Worm (Caenorhabditis elegans) whole organism, late embryonic: Measurements from ENCODE around the gene R107.2.

Source experiments
- F13H6.1 ChIP-seq: sonication (generic microtip); optimal IDR thresholded peaks from 2 replicates; lab custom pipeline; 2016; ENCODE audit warnings: missing genetic modification characterization, missing compliant biosample characterization
- K02D7.2 ChIP-seq: sonication (generic microtip); optimal IDR thresholded peaks from 2 replicates; lab custom pipeline; 2017; ENCODE audit warnings: mild to moderate bottlenecking, missing genetic modification characterization, missing compliant biosample characterization
- K09A11.1 ChIP-seq: sonication (generic microtip); optimal IDR thresholded peaks from 2 replicates; lab custom pipeline; 2017; ENCODE audit warnings: antibody characterized with exemption, mild to moderate bottlenecking, missing genetic modification characterization, missing compliant biosample characterization; ENCODE audit not compliant: insufficient read depth
- ama-1 ChIP-seq: fragments of 150-350 bp; optimal IDR thresholded peaks from 2 replicates; lab custom pipeline; 2014
- ceh-18 ChIP-seq: sonication (generic microtip); optimal IDR thresholded peaks from 2 replicates; lab custom pipeline; 2016; ENCODE audit warnings: missing genetic modification characterization, missing compliant biosample characterization
- dve-1 ChIP-seq: sonication (generic microtip); optimal IDR thresholded peaks from 2 replicates; lab custom pipeline; 2017; ENCODE audit warnings: antibody characterized with exemption, mild to moderate bottlenecking, missing genetic modification characterization, missing compliant biosample characterization
- fkh-10 ChIP-seq: fragments of 150-350 bp; optimal IDR thresholded peaks from 2 replicates; lab custom pipeline; 2014; ENCODE audit warnings: missing biosample characterization, missing genetic modification reagents, missing genetic modification characterization
- gmeb-2 ChIP-seq: sonication (generic microtip); optimal IDR thresholded peaks from 2 replicates; lab custom pipeline; 2016; ENCODE audit warnings: missing genetic modification characterization, inconsistent platforms, missing compliant biosample characterization
- hlh-30 ChIP-seq: sonication (generic microtip); optimal IDR thresholded peaks from 2 replicates; lab custom pipeline; 2017; ENCODE audit warnings: antibody characterized with exemption, missing genetic modification characterization, missing compliant biosample characterization; ENCODE audit not compliant: insufficient read depth
- nfya-1 ChIP-seq: sonication (generic microtip); optimal IDR thresholded peaks from 2 replicates; lab custom pipeline; 2017; ENCODE audit warnings: missing genetic modification characterization, mild to moderate bottlenecking, missing compliant biosample characterization, antibody characterized with exemption, moderate library complexity
- nhr-11 ChIP-seq: fragments of 150-350 bp; optimal IDR thresholded peaks from 2 replicates; lab custom pipeline; 2014; ENCODE audit warnings: missing biosample characterization, missing genetic modification characterization

DNA sequence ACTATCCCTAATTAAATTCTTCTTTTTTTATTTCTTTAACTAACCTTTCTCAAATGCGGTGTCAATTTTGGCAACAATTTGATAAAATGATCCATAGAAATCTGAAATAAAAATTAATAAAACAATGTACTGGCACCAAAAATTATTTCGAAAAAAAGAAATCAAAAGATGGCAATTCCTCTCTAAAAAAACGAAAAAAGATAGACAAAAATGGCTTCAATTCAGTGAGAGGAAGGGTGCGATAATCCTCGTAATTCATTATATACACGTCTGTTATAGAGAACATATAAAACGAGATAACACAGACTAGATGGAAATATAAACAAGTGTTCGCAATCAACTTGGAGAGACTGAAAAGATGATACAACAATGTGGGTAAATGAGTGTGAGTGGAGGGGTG lies at the start of gene R107.2:
- TF ChIP-seq hlh-30 (tag; lab: Kevin White, UChicago) (no peak), ama-1 (no peak), gmeb-2 (tag; lab: Kevin White, UChicago) (no peak), K02D7.2 (tag; lab: Kevin White, UChicago) (no peak), fkh-10 (GFP tag; lab: Kevin White, UChicago) (no peak), K09A11.1 (no peak), ceh-18 (tag; lab: Kevin White, UChicago) (no peak), dve-1 (tag; lab: Kevin White, UChicago) (no peak), nfya-1 (tag; lab: Kevin White, UChicago) (no peak), F13H6.1 (no peak), nhr-11 (no peak)
